Worm (Caenorhabditis elegans): Measurements from ENCODE around the gene F16G10.8.

- TF ChIP-seq lin-39 (tag; optimal IDR thresholded peaks at IDR 0.05) (no peak), skn-1 (tag; optimal IDR thresholded peaks at IDR 0.05) (no peak), nhr-28 (tag; optimal IDR thresholded peaks at IDR 0.05) (no peak), nfya-1 (tag; optimal IDR thresholded peaks at IDR 0.05; ENCODE audit: insufficient read depth) (no peak), ceh-16 (tag; optimal IDR thresholded peaks at IDR 0.05) (no peak)
Observed at ce11 chrII:2366623-2367365, 16.4 kb downstream of the F16G10.8 start, which contains the start of the genes F43C11.12 and F16G10.5.

Data from whole organism, L3 larva.